Fruit fly (Drosophila melanogaster) Kc167 (cell line): ENCODE measurements around the gene CG18088.

Source experiments
- Myc ChIP-seq: fragments of >200 bp; optimal IDR thresholded peaks from 2 replicates; lab custom pipeline; 2017; ENCODE audit warnings: missing external identifiers
- Sin3A ChIP-seq: fragments of >200 bp; optimal IDR thresholded peaks from 2 replicates; lab custom pipeline; 2018; ENCODE audit warnings: missing external identifiers
- h ChIP-seq: fragments of >200 bp; optimal IDR thresholded peaks from 3 replicates; lab custom pipeline; 2018; ENCODE audit warnings: missing external identifiers
- insv ChIP-seq: fragments of >200 bp; optimal IDR thresholded peaks from 3 replicates; lab custom pipeline; 2018; ENCODE audit warnings: missing external identifiers
- psq ChIP-seq: fragments of >200 bp; optimal IDR thresholded peaks from 2 replicates; lab custom pipeline; 2017; ENCODE audit warnings: missing external identifiers
- ttk ChIP-seq: sonication (Bioruptor generic); optimal IDR thresholded peaks from 2 replicates; lab custom pipeline; 2017; ENCODE audit warnings: missing external identifiers

DNA sequence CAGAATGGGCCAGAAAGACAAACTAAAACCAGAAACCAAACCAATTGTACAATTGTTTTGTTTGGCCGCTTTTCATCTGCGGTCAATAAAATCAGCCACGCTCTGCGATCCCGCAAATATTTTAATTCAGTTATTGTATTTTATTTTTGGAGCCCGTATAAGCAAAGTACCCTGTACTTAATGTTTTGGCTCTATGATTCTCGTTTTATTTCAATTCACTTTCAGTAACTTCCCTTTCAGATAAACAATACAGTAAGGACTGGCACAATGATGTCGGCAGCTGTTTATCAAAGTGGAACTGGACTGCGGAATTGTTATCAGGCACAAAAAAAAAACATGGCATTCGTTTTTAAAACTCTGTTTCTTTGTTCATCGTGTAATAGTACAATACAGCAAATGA, 18.7 kb upstream of the CG18088 start:
- TF ChIP-seq psq (no peak), insv (lab: Kevin White, UChicago) (no peak), h (lab: Kevin White, UChicago) (no peak), Sin3A (lab: Kevin White, UChicago) (no peak), ttk (lab: Kevin White, UChicago) (no peak), Myc (no peak)
